Worm (Caenorhabditis elegans): ENCODE measurements around the gene Y4C6B.2.

- no peak for TF ChIP-seq nhr-237 (tag; optimal IDR thresholded peaks at IDR 0.05)
- TF ChIP-seq egl-27 (tag; optimal IDR thresholded peaks at IDR 0.05) = no peak
- no peak for TF ChIP-seq crh-2 (tag; optimal IDR thresholded peaks at IDR 0.05)
- TF ChIP-seq unc-39 (tag; optimal IDR thresholded peaks at IDR 0.05) = no peak
- no peak for TF ChIP-seq ztf-11 (tag; optimal IDR thresholded peaks at IDR 0.05)
- no peak for TF ChIP-seq snpc-4 (tag; optimal IDR thresholded peaks at IDR 0.05)
- no peak for TF ChIP-seq blmp-1 (tag; optimal IDR thresholded peaks at IDR 0.05; ENCODE audit: insufficient read depth)
- no peak for TF ChIP-seq lin-13 (GFP tag; optimal IDR thresholded peaks at IDR 0.05)
- TF ChIP-seq nhr-25 (tag; optimal IDR thresholded peaks at IDR 0.05) = no peak
- TF ChIP-seq lin-39 (tag; optimal IDR thresholded peaks at IDR 0.05) = no peak
Measured at ce11 chrIV:5309742-5310141, 29.6 kb upstream of the Y4C6B.2 start, which contains the start of gene ZK354.3.
